Fruit fly (Drosophila melanogaster): ENCODE results near the gene Pih1D1.

Pih1D1 gene

DNA sequence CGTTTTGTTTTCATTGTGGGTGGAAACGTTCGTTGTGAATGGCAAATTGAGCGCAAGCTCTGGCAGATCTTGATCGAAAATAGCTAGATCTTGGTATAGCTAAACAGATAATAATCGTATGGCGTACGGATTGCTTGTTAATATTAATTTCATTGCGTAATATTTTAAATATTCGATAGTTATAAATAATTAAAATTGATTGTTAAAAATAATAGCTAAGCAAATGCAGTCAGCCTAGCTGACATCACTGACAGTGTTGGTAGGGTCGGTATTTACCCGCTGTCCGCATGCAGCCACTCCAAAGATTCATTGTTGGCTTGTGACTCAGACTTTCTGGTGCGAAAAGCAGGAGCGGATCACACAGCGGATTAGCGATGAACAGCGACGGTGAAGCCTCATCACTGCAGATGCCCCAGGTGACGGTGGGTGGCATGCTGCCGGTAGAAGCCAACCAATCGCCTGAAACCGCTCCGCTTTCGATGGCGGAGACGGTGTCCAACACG is 17.2 kb downstream of the Pih1D1 start, which contains the start of the genes CG5776 and spict (continued):
- TF ChIP-seq PHDP (tag; optimal IDR thresholded peaks at IDR 0.05) (peak; percentile 83), CG2202 (tag; optimal IDR thresholded peaks at IDR 0.05) (peak; percentile 61), vfl (GFP tag; optimal IDR thresholded peaks at IDR 0.05) (no peak), CG14860 (GFP tag; IDR thresholded peaks at IDR 0.05; ENCODE audit: partially characterized antibody) (no peak), CG4820 (GFP tag; optimal IDR thresholded peaks at IDR 0.05) (peak; percentile 33), kah (GFP tag; optimal IDR thresholded peaks at IDR 0.05) (peak; percentile 13), CG10565 (GFP tag; optimal IDR thresholded peaks at IDR 0.05) (no peak), HLH4C (GFP tag; IDR thresholded peaks at IDR 0.05; ENCODE audit: partially characterized antibody) (no peak), sisA (GFP tag; IDR thresholded peaks at IDR 0.05) (peak; percentile 30; the same call in 1 of the 2 replicates), CG8359 (GFP tag; optimal IDR thresholded peaks at IDR 0.05; ENCODE audit: borderline replicate concordance) (no peak), CG9932 (GFP tag; IDR thresholded peaks at IDR 0.05) (peak; percentile 94), rib (GFP tag; IDR thresholded peaks at IDR 0.05) (peak; percentile 75), sc (optimal IDR thresholded peaks at IDR 0.05) (no peak), sc (GFP tag; optimal IDR thresholded peaks at IDR 0.05) (peak; percentile 57), pan (optimal IDR thresholded peaks at IDR 0.05) (no peak), pan (GFP tag; optimal IDR thresholded peaks at IDR 0.05 in 1 of 2, IDR thresholded peaks at IDR 0.05 in 1 of 2) (peak in 1 of 2 experiments; percentile 81), NfI (GFP tag; optimal IDR thresholded peaks at IDR 0.05) (peak; percentile 88), Rx (GFP tag; IDR thresholded peaks at IDR 0.05) (peak; percentile 69; the same call in 1 of the 2 replicates), grau (tag; optimal IDR thresholded peaks at IDR 0.05) (peak; percentile 86), CG14965 (GFP tag; optimal IDR thresholded peaks at IDR 0.05; ENCODE audit: borderline replicate concordance) (no peak), CG7963 (GFP tag; IDR thresholded peaks at IDR 0.05; ENCODE audit: partially characterized antibody) (no peak), ranshi (GFP tag; IDR thresholded peaks at IDR 0.05) (peak; percentile 78; the same call in 1 of the 2 replicates), CG15073 (GFP tag; optimal IDR thresholded peaks at IDR 0.05) (no peak), Taf1 (GFP tag; IDR thresholded peaks at IDR 0.05) (no peak), CG9437 (GFP tag; optimal IDR thresholded peaks at IDR 0.05) (peak; percentile 55), CG9817 (tag; optimal IDR thresholded peaks at IDR 0.05) (peak; percentile 86), gfzf (GFP tag; optimal IDR thresholded peaks at IDR 0.05) (peak; percentile 53), CTCF (GFP tag; optimal IDR thresholded peaks at IDR 0.05) (no peak), NK7.1 (GFP tag; optimal IDR thresholded peaks at IDR 0.05) (no peak), ci (GFP tag; IDR thresholded peaks at IDR 0.05) (peak; percentile 73), crol (GFP tag; IDR thresholded peaks at IDR 0.05) (no peak), CG18619 (GFP tag; optimal IDR thresholded peaks at IDR 0.05) (peak; percentile 76), Stat92E (GFP tag; optimal IDR thresholded peaks at IDR 0.05) (peak in 1 of 3 experiments; percentile 46), fd3F (GFP tag; optimal IDR thresholded peaks at IDR 0.05) (peak; percentile 67), bcd (GFP tag; optimal IDR thresholded peaks at IDR 0.05) (peak; percentile 80), Myb (GFP tag; optimal IDR thresholded peaks at IDR 0.05) (peak; percentile 22), lola (GFP tag; optimal IDR thresholded peaks at IDR 0.05) (peak in 1 of 3 experiments; percentile 76), CG9876 (GFP tag; optimal IDR thresholded peaks at IDR 0.05) (peak; percentile 12), Trl (optimal IDR thresholded peaks at IDR 0.05) (no peak), Trl (GFP tag; optimal IDR thresholded peaks at IDR 0.05) (no peak), CG14441 (GFP tag; IDR thresholded peaks at IDR 0.05) (peak; percentile 84), CG17912 (GFP tag; optimal IDR thresholded peaks at IDR 0.05) (no peak), onecut (GFP tag; IDR thresholded peaks at IDR 0.05) (peak; percentile 35), bsh (GFP tag; optimal IDR thresholded peaks at IDR 0.05) (peak in 1 of 2 experiments; percentile 80), CG12659 (GFP tag; optimal IDR thresholded peaks at IDR 0.05) (peak; percentile 88), CG7556 (GFP tag; optimal IDR thresholded peaks at IDR 0.05) (peak; percentile 74), crc (GFP tag; optimal IDR thresholded peaks at IDR 0.05) (no peak), CG32767 (GFP tag; IDR thresholded peaks at IDR 0.05) (no peak; the same call in 1 of the 2 replicates), CG2129 (GFP tag; IDR thresholded peaks at IDR 0.05; ENCODE audit: partially characterized antibody) (no peak), CG17186 (GFP tag; optimal IDR thresholded peaks at IDR 0.05) (peak; percentile 37), CG18476 (GFP tag; optimal IDR thresholded peaks at IDR 0.05) (peak; percentile 66)

All from whole organism, embryonic.